Worm (Caenorhabditis elegans): ENCODE data around the gene srh-142.

ce11 chrV:16479275-16479674 is 18.5 kb upstream of the srh-142 start, which contains the start of gene T08G3.11:
- TF ChIP-seq F16B12.6 (tag; optimal IDR thresholded peaks at IDR 0.05) = no peak
- no peak for TF ChIP-seq ama-1 (optimal IDR thresholded peaks at IDR 0.05)
- TF ChIP-seq ztf-11 (tag; optimal IDR thresholded peaks at IDR 0.05) = no peak
- no peak for TF ChIP-seq skn-1 (tag; optimal IDR thresholded peaks at IDR 0.05)
- TF ChIP-seq sox-4 (tag; optimal IDR thresholded peaks at IDR 0.05) = no peak
- TF ChIP-seq lin-13 (GFP tag; optimal IDR thresholded peaks at IDR 0.05) = no peak
- TF ChIP-seq lsy-2 (tag; optimal IDR thresholded peaks at IDR 0.05) = no peak

Data from whole organism, L1 larva.